Worm (Caenorhabditis elegans) whole organism, L2 larva: Measurements from ENCODE around the gene nhr-8.

Experiments
- F13H6.1 ChIP-seq: sonication (generic microtip); optimal IDR thresholded peaks from 2 replicates; lab custom pipeline; 2016; ENCODE audit warnings: missing genetic modification characterization, missing compliant biosample characterization
- R02D3.7 ChIP-seq: fragments of 150-350 bp; optimal IDR thresholded peaks from 2 replicates; lab custom pipeline; 2014; ENCODE audit warnings: missing biosample characterization, missing genetic modification characterization
- Y55F3AM.14 ChIP-seq: fragments of 200-800 bp; sonication (Bioruptor generic); optimal IDR thresholded peaks from 2 replicates; lab custom pipeline; 2018; ENCODE audit warnings: mild to moderate bottlenecking, missing genetic modification characterization, missing compliant biosample characterization
- ZK546.5 ChIP-seq: sonication (generic microtip); optimal IDR thresholded peaks from 2 replicates; lab custom pipeline; 2017; ENCODE audit warnings: missing biosample characterization, missing genetic modification characterization
- alr-1 ChIP-seq: fragments of 150-350 bp; optimal IDR thresholded peaks from 2 replicates; lab custom pipeline; 2014; ENCODE audit warnings: missing biosample characterization, missing genetic modification characterization
- ceh-16 ChIP-seq: fragments of 150-350 bp; optimal IDR thresholded peaks from 2 replicates; lab custom pipeline; 2014; ENCODE audit warnings: missing biosample characterization, missing genetic modification characterization
- dmd-4 ChIP-seq: sonication (generic microtip); optimal IDR thresholded peaks from 2 replicates; lab custom pipeline; 2017; ENCODE audit warnings: missing biosample characterization, missing genetic modification characterization
- egl-27 ChIP-seq: sonication (generic microtip); optimal IDR thresholded peaks from 3 replicates; lab custom pipeline; 2017; ENCODE audit warnings: missing biosample characterization, missing genetic modification reagents, missing genetic modification characterization
- elt-1 ChIP-seq: fragments of 150-350 bp; optimal IDR thresholded peaks from 2 replicates; lab custom pipeline; 2014; ENCODE audit warnings: missing biosample characterization, missing genetic modification characterization
- elt-3 ChIP-seq: sonication (generic microtip); optimal IDR thresholded peaks from 2 replicates; lab custom pipeline; 2017; ENCODE audit warnings: missing biosample characterization, missing genetic modification characterization
- fos-1 ChIP-seq: fragments of 150-350 bp; optimal IDR thresholded peaks from 2 replicates; lab custom pipeline; 2014; ENCODE audit warnings: missing biosample characterization, missing genetic modification characterization
- gmeb-1 ChIP-seq: fragments of 150-350 bp; optimal IDR thresholded peaks from 2 replicates; lab custom pipeline; 2014; ENCODE audit warnings: missing biosample characterization, missing genetic modification characterization
- lin-11 ChIP-seq: fragments of 150-350 bp; sonication (generic microtip); optimal IDR thresholded peaks from 2 replicates; lab custom pipeline; 2014; ENCODE audit warnings: missing biosample characterization, missing genetic modification characterization, inconsistent platforms, mixed read lengths
- lin-13 ChIP-seq: fragments of 150-350 bp; optimal IDR thresholded peaks from 2 replicates; lab custom pipeline; 2014; ENCODE audit warnings: missing biosample characterization, missing genetic modification reagents, missing genetic modification characterization
- lin-39 ChIP-seq: fragments of 150-350 bp; optimal IDR thresholded peaks from 2 replicates; lab custom pipeline; 2014; ENCODE audit warnings: missing biosample characterization, missing genetic modification reagents, missing genetic modification characterization
- lsy-2 ChIP-seq, 2 experiments: fragments of 150-350 bp in 1 of 2; sonication (generic microtip) in 1 of 2; optimal IDR thresholded peaks; 2 replicates each; lab custom pipeline; 2014 to 2017; ENCODE audit warnings: missing biosample characterization in 2 of 2, missing genetic modification characterization in 2 of 2
- mab-5 ChIP-seq: fragments of 150-350 bp; optimal IDR thresholded peaks from 2 replicates; lab custom pipeline; 2014; ENCODE audit warnings: missing biosample characterization, missing genetic modification characterization
- mdl-1 ChIP-seq, 2 experiments: fragments of 150-350 bp in 1 of 2; sonication (generic microtip) in 1 of 2; optimal IDR thresholded peaks; 2 replicates each; lab custom pipeline; 2017; ENCODE audit warnings: missing biosample characterization in 2 of 2, missing genetic modification characterization in 2 of 2
- nhr-10 ChIP-seq: sonication (generic microtip); optimal IDR thresholded peaks from 2 replicates; lab custom pipeline; 2017; ENCODE audit warnings: missing biosample characterization, missing genetic modification characterization
- nhr-11 ChIP-seq: fragments of 150-350 bp; optimal IDR thresholded peaks from 2 replicates; lab custom pipeline; 2014; ENCODE audit warnings: missing biosample characterization, missing genetic modification characterization
- nhr-129 ChIP-seq: fragments of 150-350 bp; optimal IDR thresholded peaks from 2 replicates; lab custom pipeline; 2014; ENCODE audit warnings: missing biosample characterization, missing genetic modification characterization
- nhr-21 ChIP-seq: fragments of 150-350 bp; optimal IDR thresholded peaks from 2 replicates; lab custom pipeline; 2014; ENCODE audit warnings: missing biosample characterization, missing genetic modification characterization
- nhr-23 ChIP-seq: fragments of 150-350 bp; optimal IDR thresholded peaks from 2 replicates; lab custom pipeline; 2014; ENCODE audit warnings: missing biosample characterization, missing genetic modification reagents, missing genetic modification characterization
- nhr-237 ChIP-seq: fragments of 150-350 bp; optimal IDR thresholded peaks from 2 replicates; lab custom pipeline; 2014; ENCODE audit warnings: missing biosample characterization, missing genetic modification characterization
- nhr-25 ChIP-seq: fragments of 150-350 bp; sonication (generic microtip); optimal IDR thresholded peaks from 3 replicates; lab custom pipeline; 2014; ENCODE audit warnings: missing biosample characterization, missing genetic modification characterization
- nhr-6 ChIP-seq: fragments of 150-350 bp; optimal IDR thresholded peaks from 2 replicates; lab custom pipeline; 2014; ENCODE audit warnings: missing biosample characterization, missing genetic modification characterization
- skn-1 ChIP-seq: sonication (generic microtip); optimal IDR thresholded peaks from 2 replicates; lab custom pipeline; 2017; ENCODE audit warnings: missing biosample characterization, missing genetic modification characterization
- snpc-4 ChIP-seq: fragments of 150-350 bp; optimal IDR thresholded peaks from 2 replicates; lab custom pipeline; 2014; ENCODE audit warnings: missing biosample characterization, missing genetic modification characterization
- unc-39 ChIP-seq: fragments of 150-350 bp; optimal IDR thresholded peaks from 2 replicates; lab custom pipeline; 2014; ENCODE audit warnings: missing biosample characterization, missing genetic modification characterization
- unc-55 ChIP-seq: fragments of 150-350 bp; sonication (generic microtip); optimal IDR thresholded peaks from 3 replicates; lab custom pipeline; 2014; ENCODE audit warnings: missing biosample characterization, missing genetic modification reagents, missing genetic modification characterization
- ztf-11 ChIP-seq: sonication (generic microtip); optimal IDR thresholded peaks from 2 replicates; lab custom pipeline; 2017; ENCODE audit warnings: missing biosample characterization, missing genetic modification characterization

Gene nhr-8

ce11 chrIV:7723555-7723954, 12.8 kb downstream of the nhr-8 start:
- TF ChIP-seq nhr-21 (tag; lab: Kevin White, UChicago) (no peak), F13H6.1 (peak; percentile 24), lsy-2 (tag; optimal IDR thresholded peaks at IDR 0.05; lab: Kevin White, UChicago) (peak in 1 of 2 experiments; percentile 20), mdl-1 (tag; optimal IDR thresholded peaks at IDR 0.05; lab: Kevin White, UChicago) (no peak), alr-1 (no peak), mab-5 (tag; lab: Kevin White, UChicago) (peak; percentile 48)

ce11 chrIV:7724912-7725311, 14.1 kb downstream of the nhr-8 start:
- TF ChIP-seq mab-5 (tag; lab: Kevin White, UChicago), result peak; percentile 64
- TF ChIP-seq gmeb-1, result no peak
- TF ChIP-seq dmd-4, result no peak
- TF ChIP-seq unc-55 (GFP tag; lab: Kevin White, UChicago), result peak; percentile 32

- no peak for TF ChIP-seq nhr-129
- peak; percentile 71 for TF ChIP-seq fos-1
Observed at ce11 chrIV:7726325-7726724, 15.5 kb downstream of the nhr-8 start, which contains the start of gene C50F7.5. TSS of gene C50F7.5 (plus strand) at chrIV:7726719.

- TF ChIP-seq R02D3.7 (tag; lab: Kevin White, UChicago), result no peak
- TF ChIP-seq nhr-237 (tag; lab: Kevin White, UChicago), result no peak
- no peak for TF ChIP-seq nhr-21 (tag; lab: Kevin White, UChicago)
Observed at ce11 chrIV:7727258-7727657, 16.5 kb downstream of the nhr-8 start.

ce11 chrIV:7728402-7728963, 17.7 kb downstream of the nhr-8 start, which contains the start of gene sucg-1:
TSS of gene sucg-1 (plus strand) at chrIV:7728913.
- TF ChIP-seq lin-39 (tag; lab: Kevin White, UChicago), result no peak
- TF ChIP-seq nhr-23 (tag; lab: Kevin White, UChicago), result no peak
- TF ChIP-seq elt-1 (tag; lab: Kevin White, UChicago), result no peak
- TF ChIP-seq lin-13, result no peak
- TF ChIP-seq unc-55 (GFP tag; lab: Kevin White, UChicago), result peak; percentile 50

ce11 chrIV:7731960-7732359, 21.2 kb downstream of the nhr-8 start, which contains the start of the genes C50F7.9 and C50F7.3:
TSS of gene C50F7.9 (minus strand) at chrIV:7732060.
TSS of gene C50F7.3 (plus strand) at chrIV:7732329.
- TF ChIP-seq ZK546.5 (tag; lab: Kevin White, UChicago) (no peak), nhr-10 (tag; lab: Kevin White, UChicago) (no peak), Y55F3AM.14 (no peak), elt-3 (tag; lab: Kevin White, UChicago) (no peak), snpc-4 (tag; lab: Kevin White, UChicago) (no peak), skn-1 (tag; lab: Kevin White, UChicago) (no peak), R02D3.7 (tag; lab: Kevin White, UChicago) (no peak), nhr-21 (tag; lab: Kevin White, UChicago) (no peak), ceh-16 (tag; lab: Kevin White, UChicago) (no peak), nhr-25 (tag; lab: Kevin White, UChicago) (no peak), egl-27 (tag; lab: Kevin White, UChicago) (no peak), ztf-11 (tag; lab: Kevin White, UChicago) (no peak), lsy-2 (tag; optimal IDR thresholded peaks at IDR 0.05; lab: Kevin White, UChicago) (no peak), gmeb-1 (no peak), unc-39 (tag; lab: Kevin White, UChicago) (no peak)

- TF ChIP-seq egl-27 (tag; lab: Kevin White, UChicago) (no peak), nhr-6 (tag; lab: Kevin White, UChicago) (no peak), nhr-11 (tag; lab: Kevin White, UChicago) (no peak), F13H6.1 (no peak), lin-11 (tag; lab: Kevin White, UChicago) (no peak), mdl-1 (tag; optimal IDR thresholded peaks at IDR 0.05; lab: Kevin White, UChicago) (no peak), Y55F3AM.14 (no peak), ceh-16 (tag; lab: Kevin White, UChicago) (no peak), elt-1 (tag; lab: Kevin White, UChicago) (no peak)
Observed at ce11 chrIV:7734173-7734572, 23.4 kb downstream of the nhr-8 start.
